Worm (Caenorhabditis elegans) whole organism, mixed stage, embryonic: Measurements from ENCODE around the gene bicd-1.

Experiments used
- M03D4.4 ChIP-seq: sonication (generic microtip); optimal IDR thresholded peaks from 2 replicates; lab custom pipeline; 2017; ENCODE audit warnings: mild to moderate bottlenecking, missing genetic modification characterization, missing compliant biosample characterization
- elt-1 ChIP-seq: sonication (generic microtip); optimal IDR thresholded peaks from 2 replicates; lab custom pipeline; 2017; ENCODE audit warnings: missing genetic modification characterization, mild to moderate bottlenecking, missing compliant biosample characterization, antibody characterized with exemption, moderate library complexity, borderline replicate concordance; ENCODE audit not compliant: insufficient read depth
- elt-3 ChIP-seq: fragments of 150-350 bp; optimal IDR thresholded peaks from 2 replicates; lab custom pipeline; 2014; ENCODE audit warnings: missing biosample characterization, missing genetic modification characterization
- flh-1 ChIP-seq: fragments of 200-800 bp; sonication (Bioruptor generic); optimal IDR thresholded peaks from 2 replicates; lab custom pipeline; 2018; ENCODE audit warnings: mild to moderate bottlenecking, missing genetic modification characterization, moderate library complexity, missing compliant biosample characterization
- lin-13 ChIP-seq: fragments of 150-350 bp; optimal IDR thresholded peaks from 2 replicates; lab custom pipeline; 2014; ENCODE audit warnings: missing biosample characterization, missing genetic modification characterization
- nhr-237 ChIP-seq: fragments of 150-350 bp; optimal IDR thresholded peaks from 2 replicates; lab custom pipeline; 2014; ENCODE audit warnings: missing biosample characterization, missing genetic modification characterization
- nhr-28 ChIP-seq: fragments of 150-350 bp; optimal IDR thresholded peaks from 2 replicates; lab custom pipeline; 2014; ENCODE audit warnings: missing biosample characterization, missing genetic modification characterization
- unc-62 ChIP-seq: fragments of 150-350 bp; optimal IDR thresholded peaks from 2 replicates; lab custom pipeline; 2014; ENCODE audit warnings: missing biosample characterization, missing genetic modification reagents, missing genetic modification characterization
- zip-8 ChIP-seq: fragments of 150-350 bp; optimal IDR thresholded peaks from 2 replicates; lab custom pipeline; 2014; ENCODE audit warnings: missing biosample characterization, missing genetic modification characterization

DNA sequence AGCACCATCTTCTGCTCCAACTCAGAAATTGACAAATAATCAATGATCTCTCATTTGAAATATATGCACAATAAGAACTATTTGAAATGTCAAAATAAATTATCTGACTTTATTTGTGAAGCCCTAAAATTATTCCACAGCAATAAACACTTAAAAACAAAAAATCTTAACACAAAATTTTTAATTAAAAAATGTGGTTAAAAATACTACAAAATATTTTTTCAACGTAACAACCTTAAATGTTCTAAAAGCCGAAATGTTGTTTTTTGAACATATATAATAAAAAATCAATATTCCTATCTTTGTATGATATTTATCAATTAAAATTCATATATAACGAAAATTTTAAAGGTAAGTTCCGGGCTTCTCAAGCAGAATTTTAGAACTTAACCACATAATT, 27.3 kb upstream of the bicd-1 start, which contains the start of gene F38A5.8:
- TF ChIP-seq flh-1 (GFP tag; lab: Kevin White, UChicago): no peak
- no peak for TF ChIP-seq elt-3 (tag; lab: Kevin White, UChicago)
- TF ChIP-seq nhr-237 (tag; lab: Kevin White, UChicago): no peak
- TF ChIP-seq unc-62: no peak
- no peak for TF ChIP-seq zip-8 (tag; lab: Kevin White, UChicago)
- TF ChIP-seq elt-1 (tag; lab: Kevin White, UChicago): no peak
- no peak for TF ChIP-seq M03D4.4
- TF ChIP-seq lin-13 (tag; lab: Kevin White, UChicago): no peak
- no peak for TF ChIP-seq nhr-28 (tag; lab: Kevin White, UChicago)
